Fruit fly (Drosophila melanogaster) whole organism, embryonic: Measurements from ENCODE around the gene CG4704.
A peak's percentile ranks its signal among the peaks of the same experiment; 100 is the strongest.

Experiments
- Aef1 ChIP-seq: fragments of 200-800 bp; sonication (Bioruptor generic); IDR thresholded peaks from 3 replicates; pipeline ENCODE4 v1.3.6; 2022; ENCODE audit warnings: missing biosample characterization, missing genetic modification characterization
- Atf6 ChIP-seq: fragments of 200-800 bp; sonication (Bioruptor generic); IDR thresholded peaks from 2 replicates; pipeline ENCODE4 v1.3.6; 2022; ENCODE audit warnings: missing biosample characterization, missing genetic modification characterization
- CG13775 ChIP-seq: fragments of 200-800 bp; sonication (Bioruptor generic); optimal IDR thresholded peaks from 3 replicates; lab custom pipeline; 2017; ENCODE audit warnings: missing biosample characterization, mild to moderate bottlenecking, missing genetic modification characterization
- CG16815 ChIP-seq: fragments of 200-800 bp; sonication (Bioruptor generic); optimal IDR thresholded peaks from 3 replicates; lab custom pipeline; 2017; ENCODE audit warnings: missing biosample characterization, mild to moderate bottlenecking, missing genetic modification characterization
- CG18011 ChIP-seq: fragments of 200-800 bp; sonication (Bioruptor generic); optimal IDR thresholded peaks from 2 replicates; lab custom pipeline; 2017; ENCODE audit warnings: missing biosample characterization, missing genetic modification characterization, mild to moderate bottlenecking, moderate library complexity, missing genotype
- CG18599 ChIP-seq: fragments of 200-800 bp; sonication (Bioruptor generic); optimal IDR thresholded peaks from 3 replicates; lab custom pipeline; 2017; ENCODE audit warnings: missing biosample characterization, missing genetic modification characterization, mild to moderate bottlenecking, moderate library complexity, missing genetic modification reagents
- CG6175 ChIP-seq: fragments of 200-800 bp; sonication (Bioruptor generic); IDR thresholded peaks from 3 replicates; pipeline ENCODE4 v1.3.6; 2022; ENCODE audit warnings: missing biosample characterization, missing genetic modification characterization
- CTCF ChIP-seq: fragments of 200-800 bp; sonication (Bioruptor generic); optimal IDR thresholded peaks from 2 replicates; lab custom pipeline; 2017; ENCODE audit warnings: missing biosample characterization, mild to moderate bottlenecking, missing genetic modification characterization, moderate library complexity
- Ets65A ChIP-seq: fragments of 200-800 bp; sonication (Bioruptor generic); peaks from one replicate; lab custom pipeline; 2016; ENCODE audit warnings: missing biosample characterization, missing genetic modification characterization
- Nf-YA ChIP-seq: fragments of 200-800 bp; sonication (Bioruptor generic); IDR thresholded peaks from 2 replicates; pipeline ENCODE4 v1.3.6; 2022; ENCODE audit warnings: missing biosample characterization, missing genetic modification characterization
- Oaz ChIP-seq: fragments of 200-800 bp; sonication (Bioruptor generic); IDR thresholded peaks from 2 replicates; pipeline ENCODE4 v1.3.6; 2022; ENCODE audit warnings: missing biosample characterization, missing genetic modification characterization
- exex ChIP-seq: fragments of 200-800 bp; sonication (Bioruptor generic); optimal IDR thresholded peaks from 4 replicates; lab custom pipeline; 2018; ENCODE audit warnings: missing biosample characterization, mild to moderate bottlenecking, missing genetic modification characterization, moderate library complexity
- pnt ChIP-seq: fragments of 200-800 bp; sonication (Bioruptor generic); optimal IDR thresholded peaks from 3 replicates; lab custom pipeline; 2016; ENCODE audit warnings: missing biosample characterization, missing genetic modification characterization
- row ChIP-seq: fragments of 200-800 bp; sonication (Bioruptor generic); IDR thresholded peaks from 3 replicates; pipeline ENCODE4 v1.3.6; 2022; ENCODE audit warnings: missing biosample characterization, missing genetic modification characterization

The CG4704 gene

DNA sequence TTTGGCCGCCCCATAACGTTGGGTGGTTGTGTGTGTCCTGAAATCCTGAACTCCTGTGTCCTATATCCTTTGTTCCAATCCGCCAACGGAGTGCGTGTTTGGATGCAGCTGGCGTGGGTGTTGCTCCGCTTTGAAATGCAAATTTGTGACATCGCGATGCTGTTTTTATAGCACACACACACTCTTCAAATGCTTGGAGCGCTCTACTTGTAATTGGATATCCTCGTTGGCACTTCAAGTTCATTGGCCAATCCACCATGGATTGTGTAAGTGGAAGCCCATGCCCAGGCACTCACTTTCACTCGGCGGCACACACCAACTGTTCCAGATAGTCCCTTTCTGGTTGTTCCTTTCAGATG is 30.0 kb downstream of the CG4704 start, which contains the start of gene CG13840:
Gene CG13840 (minus strand): TSS at position 101 of the 359 bp plus-strand sequence.
- TF ChIP-seq Atf6 (GFP tag; lab: Robert Waterston, UW), result no peak
- TF ChIP-seq Ets65A, result peak; percentile 31
- TF ChIP-seq Oaz (GFP tag; lab: Robert Waterston, UW), result no peak
- no peak for TF ChIP-seq pnt
- TF ChIP-seq CG16815 (GFP tag; lab: Kevin White, UChicago), result no peak
- TF ChIP-seq Nf-YA (GFP tag; lab: Robert Waterston, UW), result no peak

DNA sequence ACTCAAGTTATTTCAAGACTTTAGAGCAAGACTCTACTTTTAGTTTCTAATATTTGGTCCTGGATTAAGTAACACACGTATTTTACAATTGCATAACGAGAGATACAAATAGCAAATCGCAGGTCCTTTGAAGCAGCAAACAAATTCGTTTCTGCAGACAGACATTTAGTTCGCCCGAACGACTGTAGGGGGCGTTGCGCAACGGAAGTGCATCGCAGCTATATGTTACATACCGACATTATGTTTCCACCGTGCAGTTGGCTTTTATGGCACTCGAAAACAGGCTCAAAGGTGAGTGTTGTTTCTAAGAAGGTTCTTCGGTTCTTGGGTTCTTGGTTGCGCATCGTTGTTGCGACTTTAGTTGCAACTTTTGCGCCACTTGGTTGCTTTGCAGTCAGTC is 35.8 kb downstream of the CG4704 start:
- TF ChIP-seq CTCF (peak; percentile 41), CG6175 (GFP tag; lab: Robert Waterston, UW) (no peak)

DNA sequence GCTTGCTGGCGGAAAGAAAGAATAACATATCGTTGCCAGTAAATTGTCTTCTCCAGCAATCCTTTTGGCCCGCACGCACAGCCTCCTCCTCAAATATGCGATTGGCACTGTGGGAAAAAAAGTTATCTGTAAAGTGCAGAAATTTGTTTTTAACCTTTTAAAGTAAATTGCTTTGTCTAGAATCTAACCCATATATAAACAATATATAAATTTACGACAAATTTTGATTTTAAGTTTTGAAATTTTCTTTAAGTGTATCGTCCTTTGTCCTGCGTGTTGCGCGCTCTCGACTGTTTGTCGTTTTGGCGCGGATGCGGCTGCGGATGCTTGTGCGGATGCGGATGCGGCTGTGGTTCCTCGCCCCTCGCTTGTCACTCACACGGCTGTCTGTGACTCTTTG is 39.0 kb downstream of the CG4704 start:
- TF ChIP-seq row (GFP tag; lab: Robert Waterston, UW) (peak; percentile 19; the same call in 1 of the 3 replicates), exex (tag; lab: Kevin White, UChicago) (no peak), CG18599 (GFP tag; lab: Kevin White, UChicago) (peak; percentile 21), CG13775 (peak; percentile 49)

DNA sequence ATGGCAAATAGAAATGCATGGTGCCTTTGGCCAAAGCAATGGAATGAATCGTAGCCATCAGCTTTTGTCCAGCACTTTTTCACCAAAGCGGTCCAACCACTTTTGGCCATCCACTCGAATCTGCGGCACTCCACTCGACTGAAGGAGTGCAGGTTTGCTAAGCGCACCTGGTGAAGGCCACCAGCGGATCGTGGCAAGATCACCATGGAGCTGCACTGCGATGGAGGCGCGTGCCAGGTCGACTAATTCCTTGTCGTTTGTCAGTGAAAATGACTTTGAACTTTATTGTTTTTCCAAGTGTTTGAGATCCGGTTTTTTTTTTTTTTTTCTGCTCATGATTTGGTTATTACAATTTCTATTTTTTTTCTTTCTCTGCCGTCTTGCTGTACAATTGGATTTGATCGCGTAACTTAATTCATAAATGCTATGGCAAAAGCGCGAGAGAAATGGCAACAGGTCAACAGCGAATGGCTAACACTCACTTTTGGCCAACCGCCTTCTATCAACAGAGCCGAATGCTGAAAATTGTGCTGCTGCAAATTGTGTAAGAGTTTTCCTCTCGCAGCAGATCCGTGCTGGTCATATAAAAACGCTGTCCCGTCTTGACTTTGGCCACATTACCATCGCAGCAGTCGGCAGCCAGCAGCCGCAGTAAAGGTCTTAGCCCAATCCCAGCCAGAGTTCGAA is 42.3 kb downstream of the CG4704 start, which contains the start of gene CG7031:
Gene CG7031 (plus strand): TSS at position 637 of the 687 bp plus-strand sequence.
- TF ChIP-seq Aef1 (GFP tag; lab: Robert Waterston, UW) (no peak), CG18011 (GFP tag; lab: Kevin White, UChicago) (peak; percentile 85)
